Worm (Caenorhabditis elegans) whole organism, young adult: Measurements from ENCODE around the gene C10A4.9.

ENCODE experiments used
- B0035.1 ChIP-seq: sonication (generic microtip); optimal IDR thresholded peaks from 2 replicates; lab custom pipeline; 2016; ENCODE audit warnings: missing genetic modification characterization, mild to moderate bottlenecking, missing compliant biosample characterization, missing genotype, missing genetic modification reagents
- C17E4.6 ChIP-seq: fragments of 200-800 bp; sonication (Bioruptor generic); IDR thresholded peaks from 2 replicates; pipeline ENCODE4 v1.3.6; 2022; ENCODE audit warnings: missing genetic modification reagents, missing genetic modification characterization, missing compliant biosample characterization
- F52B5.7 ChIP-seq: sonication (generic microtip); optimal IDR thresholded peaks from 2 replicates; lab custom pipeline; 2016; ENCODE audit warnings: mild to moderate bottlenecking, missing genetic modification characterization, missing compliant biosample characterization
- F57A8.1 ChIP-seq: fragments of 200-800 bp; sonication (Bioruptor generic); optimal IDR thresholded peaks from 2 replicates; lab custom pipeline; 2018; ENCODE audit warnings: mild to moderate bottlenecking, missing genetic modification characterization, moderate library complexity, missing compliant biosample characterization
- K12H6.12 ChIP-seq: fragments of 200-800 bp; sonication (Bioruptor generic); optimal IDR thresholded peaks from 2 replicates; lab custom pipeline; 2018; ENCODE audit warnings: mild to moderate bottlenecking, missing genetic modification characterization, missing compliant biosample characterization
- T26A5.8 ChIP-seq: sonication (generic microtip); optimal IDR thresholded peaks from 2 replicates; lab custom pipeline; 2016; ENCODE audit warnings: missing genetic modification characterization, missing compliant biosample characterization
- Y67H2A.10 ChIP-seq: fragments of 200-800 bp; sonication (Bioruptor generic); conservative IDR thresholded peaks from 2 replicates; pipeline ENCODE4 v1.3.6; 2022; ENCODE audit warnings: missing genetic modification reagents, missing genetic modification characterization, missing compliant biosample characterization
- ZK185.1 ChIP-seq: sonication (generic microtip); optimal IDR thresholded peaks from 2 replicates; lab custom pipeline; 2016; ENCODE audit warnings: mild to moderate bottlenecking, missing genetic modification characterization, missing compliant biosample characterization; ENCODE audit not compliant: poor library complexity, severe bottlenecking
- attf-3 ChIP-seq: fragments of 200-800 bp; sonication (Bioruptor generic); conservative IDR thresholded peaks from 2 replicates; pipeline ENCODE4 v1.3.6; 2022; ENCODE audit warnings: missing genetic modification reagents, missing genetic modification characterization, missing compliant biosample characterization
- attf-6 ChIP-seq: fragments of 200-800 bp; sonication (Bioruptor generic); IDR thresholded peaks from 2 replicates; pipeline ENCODE4 v1.3.6; 2022; ENCODE audit warnings: missing genetic modification reagents, missing genetic modification characterization, missing compliant biosample characterization
- bed-2 ChIP-seq: fragments of 200-800 bp; sonication (Bioruptor generic); IDR thresholded peaks from 2 replicates; pipeline ENCODE4 v1.3.6; 2022; ENCODE audit warnings: missing genetic modification reagents, missing genetic modification characterization, missing compliant biosample characterization
- ccch-3 ChIP-seq: fragments of 200-800 bp; sonication (Bioruptor generic); optimal IDR thresholded peaks from 2 replicates; lab custom pipeline; 2018; ENCODE audit warnings: mild to moderate bottlenecking, missing genetic modification characterization, missing compliant biosample characterization
- cebp-1 ChIP-seq, 2 experiments: fragments of 200-800 bp in 1 of 2; sonication (Bioruptor generic) in 1 of 2; sonication (generic microtip) in 1 of 2; IDR thresholded peaks in 1 of 2; optimal IDR thresholded peaks in 1 of 2; 2 replicates each; pipeline versions ENCODE4 v1.3.6 to Lab custom; 2017 to 2022; ENCODE audit warnings: missing compliant biosample characterization in 2 of 2, missing genetic modification characterization in 2 of 2, mild to moderate bottlenecking in 1 of 2, missing genetic modification reagents in 1 of 2, moderate library complexity in 1 of 2
- ceh-58 ChIP-seq: fragments of 200-800 bp; sonication (Bioruptor generic); IDR thresholded peaks from 2 replicates; pipeline ENCODE4 v1.3.6; 2022; ENCODE audit warnings: missing genetic modification characterization, missing compliant biosample characterization
- chd-7 ChIP-seq: sonication (generic microtip); optimal IDR thresholded peaks from 2 replicates; lab custom pipeline; 2016; ENCODE audit warnings: mild to moderate bottlenecking, missing genetic modification characterization, moderate library complexity, missing compliant biosample characterization
- die-1 ChIP-seq: sonication (generic microtip); optimal IDR thresholded peaks from 2 replicates; lab custom pipeline; 2016; ENCODE audit warnings: missing genotype, mild to moderate bottlenecking, missing genetic modification characterization, missing compliant biosample characterization
- dpff-1 ChIP-seq: sonication (generic microtip); optimal IDR thresholded peaks from 2 replicates; lab custom pipeline; 2017; ENCODE audit warnings: mild to moderate bottlenecking, missing genetic modification characterization, missing compliant biosample characterization
- efl-1 ChIP-seq: fragments of 150-350 bp; optimal IDR thresholded peaks from 2 replicates; lab custom pipeline; 2014; ENCODE audit warnings: missing biosample characterization, missing genetic modification reagents, missing genetic modification characterization
- egl-44 ChIP-seq: fragments of 200-800 bp; sonication (Bioruptor generic); IDR thresholded peaks from 2 replicates; pipeline ENCODE4 v1.3.6; 2022; ENCODE audit warnings: missing genetic modification reagents, missing genetic modification characterization, missing compliant biosample characterization
- ekl-4 ChIP-seq: fragments of 200-800 bp; sonication (Bioruptor generic); IDR thresholded peaks from 2 replicates; pipeline ENCODE4 v1.3.6; 2022; ENCODE audit warnings: missing genetic modification reagents, missing genetic modification characterization, missing compliant biosample characterization
- gei-17 ChIP-seq: fragments of 200-800 bp; sonication (Bioruptor generic); optimal IDR thresholded peaks from 2 replicates; lab custom pipeline; 2018; ENCODE audit warnings: mild to moderate bottlenecking, missing genetic modification characterization, missing compliant biosample characterization
- hlh-12 ChIP-seq: sonication (generic microtip); optimal IDR thresholded peaks from 2 replicates; lab custom pipeline; 2016; ENCODE audit warnings: missing genetic modification characterization, missing compliant biosample characterization
- hmg-1.2 ChIP-seq: fragments of 200-800 bp; sonication (Bioruptor generic); IDR thresholded peaks from 2 replicates; pipeline ENCODE4 v1.3.6; 2022; ENCODE audit warnings: missing genetic modification reagents, missing genetic modification characterization, missing compliant biosample characterization
- hsf-1 ChIP-seq: fragments of 200-800 bp; sonication (Bioruptor generic); IDR thresholded peaks from 2 replicates; pipeline ENCODE4 v1.3.6; 2022; ENCODE audit warnings: missing genetic modification reagents, missing genetic modification characterization, missing compliant biosample characterization
- let-607 ChIP-seq, 2 experiments: fragments of 200-800 bp in 1 of 2; sonication (Bioruptor generic) in 1 of 2; sonication (generic microtip) in 1 of 2; optimal IDR thresholded peaks; 2 replicates each; lab custom pipeline; 2016 to 2018; ENCODE audit warnings: mild to moderate bottlenecking in 2 of 2, missing compliant biosample characterization in 2 of 2, missing genetic modification characterization in 2 of 2, moderate library complexity in 2 of 2, missing genotype in 1 of 2
- lsl-1 ChIP-seq: fragments of 200-800 bp; sonication (Bioruptor generic); optimal IDR thresholded peaks from 2 replicates; lab custom pipeline; 2018; ENCODE audit warnings: mild to moderate bottlenecking, missing genetic modification characterization, moderate library complexity, missing compliant biosample characterization
- madf-3 ChIP-seq: fragments of 200-800 bp; sonication (Bioruptor generic); IDR thresholded peaks from 2 replicates; pipeline ENCODE4 v1.3.6; 2022; ENCODE audit warnings: missing genetic modification reagents, missing genetic modification characterization, missing compliant biosample characterization
- mcd-1 ChIP-seq: fragments of 200-800 bp; sonication (Bioruptor generic); IDR thresholded peaks from 2 replicates; pipeline ENCODE4 v1.3.6; 2022; ENCODE audit warnings: missing genetic modification reagents, missing genetic modification characterization, missing compliant biosample characterization
- nfya-1 ChIP-seq: sonication (generic microtip); optimal IDR thresholded peaks from 2 replicates; lab custom pipeline; 2017; ENCODE audit warnings: antibody characterized with exemption, missing compliant biosample characterization, missing genetic modification characterization, borderline replicate concordance; ENCODE audit not compliant: insufficient read depth
- nhr-80 ChIP-seq: sonication (generic microtip); optimal IDR thresholded peaks from 2 replicates; lab custom pipeline; 2016; ENCODE audit warnings: missing genetic modification characterization, missing compliant biosample characterization
- pha-4 ChIP-seq: fragments of 150-350 bp; sonication (generic microtip); optimal IDR thresholded peaks from 2 replicates; lab custom pipeline; 2014; ENCODE audit warnings: missing biosample characterization, missing genetic modification reagents, missing genetic modification characterization
- sea-2 ChIP-seq: fragments of 200-800 bp; sonication (Bioruptor generic); IDR thresholded peaks from 2 replicates; pipeline ENCODE4 v1.3.6; 2022; ENCODE audit warnings: missing genetic modification characterization, missing compliant biosample characterization
- sptf-2 ChIP-seq: fragments of 200-800 bp; sonication (Bioruptor generic); optimal IDR thresholded peaks from 2 replicates; lab custom pipeline; 2018; ENCODE audit warnings: mild to moderate bottlenecking, missing genetic modification characterization, missing compliant biosample characterization
- tlf-1 ChIP-seq: fragments of 200-800 bp; sonication (Bioruptor generic); optimal IDR thresholded peaks from 2 replicates; lab custom pipeline; 2018; ENCODE audit warnings: mild to moderate bottlenecking, missing genetic modification characterization, missing compliant biosample characterization
- unc-62 ChIP-seq: fragments of 150-350 bp; optimal IDR thresholded peaks from 2 replicates; lab custom pipeline; 2014; ENCODE audit warnings: missing biosample characterization, missing genetic modification reagents, missing genetic modification characterization
- zfh-2 ChIP-seq: fragments of 200-800 bp; sonication (Bioruptor generic); conservative IDR thresholded peaks from 2 replicates; pipeline ENCODE4 v1.3.6; 2022; ENCODE audit warnings: missing genetic modification reagents, missing genetic modification characterization, missing compliant biosample characterization
- ztf-18 ChIP-seq: sonication (generic microtip); optimal IDR thresholded peaks from 2 replicates; lab custom pipeline; 2016; ENCODE audit warnings: missing genotype, mild to moderate bottlenecking, missing genetic modification characterization, missing compliant biosample characterization
- ztf-6 ChIP-seq: fragments of 200-800 bp; sonication (Bioruptor generic); IDR thresholded peaks from 2 replicates; pipeline ENCODE4 v1.3.6; 2022; ENCODE audit warnings: missing genetic modification reagents, missing genetic modification characterization, missing compliant biosample characterization

The C10A4.9 gene

DNA sequence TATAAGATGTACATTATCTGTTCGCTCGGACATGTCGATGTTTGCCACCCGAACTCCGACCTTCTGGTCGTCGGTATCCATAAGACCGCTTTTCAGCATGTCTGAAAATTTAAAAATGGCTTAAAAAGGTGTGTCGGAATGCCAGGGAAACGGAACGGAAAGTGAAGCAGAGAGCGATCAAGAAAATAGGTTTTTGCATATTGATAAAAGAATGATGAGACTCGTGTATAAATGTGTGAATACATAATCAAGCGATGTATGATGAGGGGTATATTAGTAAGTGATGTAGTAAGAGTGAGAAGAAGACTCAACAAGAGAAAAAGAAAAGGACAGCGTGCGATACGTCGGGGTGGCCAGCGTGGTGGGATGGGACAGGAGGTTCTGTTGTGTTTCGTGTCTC is 21.8 kb downstream of the C10A4.9 start, which contains the start of gene acl-12 (continued):
- TF ChIP-seq unc-62 (GFP tag; lab: Kevin White, UChicago) (no peak), ztf-18 (tag; lab: Kevin White, UChicago) (no peak), let-607 (tag; optimal IDR thresholded peaks at IDR 0.05; lab: Kevin White, UChicago) (no peak)

ce11 chrX:7445734-7446133 is 25.1 kb downstream of the C10A4.9 start:
- peak in 1 of 2 experiments; percentile 8 for TF ChIP-seq let-607 (tag; optimal IDR thresholded peaks at IDR 0.05; lab: Kevin White, UChicago)
- no peak for TF ChIP-seq sptf-2
- no peak for TF ChIP-seq gei-17 (GFP tag; lab: Kevin White, UChicago)
- TF ChIP-seq bed-2 (GFP tag; lab: Robert Waterston, UW), result no peak
- no peak for TF ChIP-seq B0035.1
- no peak for TF ChIP-seq zfh-2 (GFP tag; lab: Robert Waterston, UW)
- TF ChIP-seq ccch-3 (GFP tag; lab: Kevin White, UChicago), result no peak
- no peak for TF ChIP-seq cebp-1 (GFP tag; IDR thresholded peaks at IDR 0.05; lab: Robert Waterston, UW)
- peak; percentile 30 for TF ChIP-seq cebp-1 (tag; optimal IDR thresholded peaks at IDR 0.05; lab: Kevin White, UChicago)
- no peak for TF ChIP-seq egl-44 (GFP tag; lab: Robert Waterston, UW)
- peak; percentile 85 for TF ChIP-seq nhr-80 (tag; lab: Kevin White, UChicago)
- no peak for TF ChIP-seq die-1 (tag; lab: Kevin White, UChicago)
- no peak for TF ChIP-seq T26A5.8 (tag; lab: Kevin White, UChicago)
- no peak for TF ChIP-seq ZK185.1 (tag; lab: Kevin White, UChicago)
- TF ChIP-seq sea-2 (GFP tag; lab: Robert Waterston, UW), result no peak
- TF ChIP-seq unc-62 (GFP tag; lab: Kevin White, UChicago), result peak; percentile 10
- TF ChIP-seq K12H6.12, result no peak
- no peak for TF ChIP-seq F52B5.7 (tag; lab: Kevin White, UChicago)
- TF ChIP-seq C17E4.6 (GFP tag; lab: Robert Waterston, UW), result no peak
- TF ChIP-seq lsl-1 (GFP tag; lab: Kevin White, UChicago), result no peak
- no peak for TF ChIP-seq Y67H2A.10
- no peak for TF ChIP-seq chd-7 (tag; lab: Kevin White, UChicago)
- no peak for TF ChIP-seq attf-3 (GFP tag; lab: Robert Waterston, UW)
- TF ChIP-seq hmg-1.2 (GFP tag; lab: Robert Waterston, UW), result no peak
- TF ChIP-seq nfya-1 (tag; lab: Kevin White, UChicago), result no peak
- no peak for TF ChIP-seq tlf-1 (GFP tag; lab: Kevin White, UChicago)

DNA sequence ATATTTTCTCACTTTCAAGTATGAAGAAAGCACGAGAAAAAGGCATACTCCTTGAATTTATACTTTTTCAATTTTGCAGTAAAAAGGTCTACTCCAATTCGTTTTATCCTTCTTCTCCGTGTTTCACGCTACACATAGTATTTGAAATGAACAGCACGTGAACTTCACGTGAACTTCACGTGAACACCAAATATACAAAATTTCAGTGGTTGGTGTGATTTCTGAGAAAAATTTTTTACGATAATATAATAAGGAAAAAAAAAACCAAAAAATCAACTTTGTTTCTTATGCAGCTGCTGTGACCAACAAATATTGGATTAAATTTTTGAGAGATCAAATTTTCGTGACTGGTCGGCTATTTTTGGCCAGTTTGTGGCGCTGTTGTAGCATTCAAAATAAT is 25.8 kb downstream of the C10A4.9 start:
- TF ChIP-seq ztf-6 (GFP tag; lab: Robert Waterston, UW) (no peak), egl-44 (GFP tag; lab: Robert Waterston, UW) (no peak), sptf-2 (no peak), madf-3 (GFP tag; lab: Robert Waterston, UW) (no peak), attf-3 (GFP tag; lab: Robert Waterston, UW) (no peak), mcd-1 (GFP tag; lab: Robert Waterston, UW) (no peak), K12H6.12 (no peak), attf-6 (GFP tag; lab: Robert Waterston, UW) (no peak), Y67H2A.10 (no peak)
- TF ChIP-seq, all 124 proteins: peak for 0

- TF ChIP-seq pha-4 (tag; lab: Kevin White, UChicago), result no peak
- TF ChIP-seq hmg-1.2 (GFP tag; lab: Robert Waterston, UW), result no peak
- TF ChIP-seq hlh-12 (tag; lab: Kevin White, UChicago), result no peak
- TF ChIP-seq ceh-58 (GFP tag; lab: Robert Waterston, UW), result no peak
- TF ChIP-seq F57A8.1 (GFP tag; lab: Kevin White, UChicago), result no peak
- no peak for TF ChIP-seq hsf-1
- no peak for TF ChIP-seq ekl-4 (GFP tag; lab: Robert Waterston, UW)
- TF ChIP-seq dpff-1 (tag; lab: Kevin White, UChicago), result no peak
- TF ChIP-seq efl-1 (GFP tag; lab: Kevin White, UChicago), result no peak
Observed at ce11 chrX:7447340-7447739, 26.7 kb downstream of the C10A4.9 start.
